Worm (Caenorhabditis elegans) whole organism, midembryonic: Measurements from ENCODE around the gene srlf-24.

Source experiments
- T22C8.4 ChIP-seq: fragments of 200-800 bp; sonication (Bioruptor generic); IDR thresholded peaks from 2 replicates; pipeline ENCODE4 v1.3.6; 2022; ENCODE audit warnings: missing genetic modification characterization, missing compliant biosample characterization
- cog-1 ChIP-seq: sonication (generic microtip); optimal IDR thresholded peaks from 2 replicates; lab custom pipeline; 2016; ENCODE audit warnings: missing genetic modification characterization, missing compliant biosample characterization
- flt-1 ChIP-seq: fragments of 200-800 bp; sonication (Bioruptor generic); IDR thresholded peaks from 2 replicates; pipeline ENCODE4 v1.3.6; 2022; ENCODE audit warnings: missing genetic modification characterization, missing compliant biosample characterization
- klf-2 ChIP-seq: fragments of 200-800 bp; sonication (Bioruptor generic); conservative IDR thresholded peaks from 2 replicates; pipeline ENCODE4 v1.3.6; 2022; ENCODE audit warnings: missing genetic modification reagents, missing genetic modification characterization, missing compliant biosample characterization
- med-1 ChIP-seq: sonication (generic microtip); optimal IDR thresholded peaks from 2 replicates; lab custom pipeline; 2017; ENCODE audit warnings: missing genetic modification characterization, mild to moderate bottlenecking, missing compliant biosample characterization, antibody characterized with exemption, missing genetic modification reagents; ENCODE audit not compliant: insufficient read depth
- ref-1 ChIP-seq: fragments of 200-800 bp; sonication (Bioruptor generic); conservative IDR thresholded peaks from 2 replicates; pipeline ENCODE4 v1.3.6; 2022; ENCODE audit warnings: missing genetic modification reagents, missing genetic modification characterization, missing compliant biosample characterization
- tab-1 ChIP-seq: fragments of 200-800 bp; sonication (Bioruptor generic); IDR thresholded peaks from 2 replicates; pipeline ENCODE4 v1.3.6; 2022; ENCODE audit warnings: missing genetic modification characterization, missing compliant biosample characterization
- ztf-23 ChIP-seq: fragments of 200-800 bp; sonication (Bioruptor generic); IDR thresholded peaks from 2 replicates; pipeline ENCODE4 v1.3.6; 2022; ENCODE audit warnings: missing genetic modification reagents, missing genetic modification characterization, missing compliant biosample characterization
- ztf-29 ChIP-seq: fragments of 200-800 bp; sonication (Bioruptor generic); IDR thresholded peaks from 2 replicates; pipeline ENCODE4 v1.3.6; 2022; ENCODE audit warnings: missing genetic modification reagents, missing genetic modification characterization, missing compliant biosample characterization

- TF ChIP-seq ref-1 (no peak), med-1 (no peak), T22C8.4 (no peak), tab-1 (GFP tag; lab: Robert Waterston, UW) (no peak), klf-2 (GFP tag; lab: Robert Waterston, UW) (no peak), ztf-29 (GFP tag; lab: Robert Waterston, UW) (no peak), ztf-23 (GFP tag; lab: Robert Waterston, UW) (no peak), flt-1 (GFP tag; lab: Robert Waterston, UW) (no peak), cog-1 (tag; lab: Kevin White, UChicago) (no peak)
Measured at ce11 chrIV:11146492-11146891, 40.9 kb upstream of the srlf-24 start.
